Worm (Caenorhabditis elegans): ENCODE data around the gene T26C12.3.

DNA sequence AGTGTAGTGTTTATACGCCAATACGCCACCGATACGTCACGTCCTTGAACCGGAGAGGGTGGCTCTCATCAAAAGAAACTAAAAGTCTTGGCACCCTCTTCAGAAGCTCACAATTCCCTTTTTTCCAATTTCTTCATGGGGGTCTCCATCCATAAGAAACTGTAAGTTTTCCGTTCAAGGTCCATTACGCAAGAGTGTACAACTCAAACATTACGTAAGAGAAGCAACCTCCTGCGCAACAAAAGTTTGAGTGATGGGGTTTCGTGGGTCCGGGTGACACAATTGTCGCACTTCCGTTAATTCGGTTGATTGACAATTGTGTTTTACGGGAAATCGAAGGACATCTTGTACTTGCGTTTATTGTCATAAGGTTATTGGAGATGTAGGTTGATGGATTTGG is 5.6 kb upstream of the T26C12.3 start:
- TF ChIP-seq crh-2 (tag; optimal IDR thresholded peaks at IDR 0.05) (no peak), sma-3 (GFP tag; optimal IDR thresholded peaks at IDR 0.05) (no peak), elt-3 (tag; optimal IDR thresholded peaks at IDR 0.05) (no peak), ceh-82 (tag; optimal IDR thresholded peaks at IDR 0.05) (no peak), nhr-23 (tag; optimal IDR thresholded peaks at IDR 0.05) (no peak), unc-62 (GFP tag; optimal IDR thresholded peaks at IDR 0.05) (no peak), blmp-1 (tag; optimal IDR thresholded peaks at IDR 0.05; ENCODE audit: insufficient read depth) (no peak), dmd-4 (tag; optimal IDR thresholded peaks at IDR 0.05) (no peak)

All from whole organism, L2 larva.